Worm (Caenorhabditis elegans) whole organism, late embryonic: ENCODE results near the gene nep-26.

ENCODE experiments used
- C08G9.2 ChIP-seq: sonication (generic microtip); optimal IDR thresholded peaks from 2 replicates; lab custom pipeline; 2016; ENCODE audit warnings: mild to moderate bottlenecking, missing genetic modification characterization, moderate library complexity, missing compliant biosample characterization
- K09A11.1 ChIP-seq: sonication (generic microtip); optimal IDR thresholded peaks from 2 replicates; lab custom pipeline; 2017; ENCODE audit warnings: antibody characterized with exemption, mild to moderate bottlenecking, missing genetic modification characterization, missing compliant biosample characterization; ENCODE audit not compliant: insufficient read depth
- Y22D7AL.16 ChIP-seq: sonication (generic microtip); optimal IDR thresholded peaks from 2 replicates; lab custom pipeline; 2016; ENCODE audit warnings: missing genetic modification characterization, missing compliant biosample characterization
- ahr-1 ChIP-seq: sonication (generic microtip); optimal IDR thresholded peaks from 2 replicates; lab custom pipeline; 2016; ENCODE audit warnings: missing genetic modification characterization, missing compliant biosample characterization
- ama-1 ChIP-seq: fragments of 150-350 bp; optimal IDR thresholded peaks from 2 replicates; lab custom pipeline; 2014
- ceh-14 ChIP-seq: sonication (generic microtip); optimal IDR thresholded peaks from 2 replicates; lab custom pipeline; 2016; ENCODE audit warnings: missing genotype, missing genetic modification characterization, missing compliant biosample characterization
- ceh-18 ChIP-seq: sonication (generic microtip); optimal IDR thresholded peaks from 2 replicates; lab custom pipeline; 2016; ENCODE audit warnings: missing genetic modification characterization, missing compliant biosample characterization
- ceh-19 ChIP-seq: fragments of 200-800 bp; sonication (Bioruptor generic); optimal IDR thresholded peaks from 2 replicates; lab custom pipeline; 2018; ENCODE audit warnings: mild to moderate bottlenecking, missing genetic modification characterization, missing compliant biosample characterization
- ceh-2 ChIP-seq: sonication (generic microtip); optimal IDR thresholded peaks from 2 replicates; lab custom pipeline; 2016; ENCODE audit warnings: missing genotype, missing genetic modification characterization, missing compliant biosample characterization
- ceh-22 ChIP-seq: sonication (generic microtip); optimal IDR thresholded peaks from 2 replicates; lab custom pipeline; 2017; ENCODE audit warnings: missing biosample characterization, missing genetic modification characterization
- ceh-24 ChIP-seq: sonication (generic microtip); optimal IDR thresholded peaks from 2 replicates; lab custom pipeline; 2016; ENCODE audit warnings: mild to moderate bottlenecking, missing genetic modification characterization, missing compliant biosample characterization
- ceh-30 ChIP-seq: fragments of 150-350 bp; optimal IDR thresholded peaks from 2 replicates; lab custom pipeline; 2014; ENCODE audit warnings: missing biosample characterization, missing genetic modification characterization
- ceh-31 ChIP-seq: sonication (generic microtip); optimal IDR thresholded peaks from 2 replicates; lab custom pipeline; 2016; ENCODE audit warnings: missing genetic modification characterization, missing compliant biosample characterization
- ceh-34 ChIP-seq: sonication (generic microtip); optimal IDR thresholded peaks from 2 replicates; lab custom pipeline; 2016; ENCODE audit warnings: mild to moderate bottlenecking, missing genetic modification characterization, missing compliant biosample characterization
- ceh-48 ChIP-seq: sonication (generic microtip); optimal IDR thresholded peaks from 2 replicates; lab custom pipeline; 2016; ENCODE audit warnings: missing genetic modification characterization, inconsistent platforms, missing compliant biosample characterization
- ceh-6 ChIP-seq: fragments of 200-800 bp; sonication (Bioruptor generic); optimal IDR thresholded peaks from 2 replicates; lab custom pipeline; 2018; ENCODE audit warnings: mild to moderate bottlenecking, missing genetic modification characterization, missing compliant biosample characterization
- che-1 ChIP-seq: sonication (generic microtip); optimal IDR thresholded peaks from 2 replicates; lab custom pipeline; 2016; ENCODE audit warnings: mild to moderate bottlenecking, missing genetic modification characterization, missing compliant biosample characterization
- dve-1 ChIP-seq: sonication (generic microtip); optimal IDR thresholded peaks from 2 replicates; lab custom pipeline; 2017; ENCODE audit warnings: antibody characterized with exemption, mild to moderate bottlenecking, missing genetic modification characterization, missing compliant biosample characterization
- elt-2 ChIP-seq: sonication (generic microtip); optimal IDR thresholded peaks from 2 replicates; lab custom pipeline; 2016; ENCODE audit warnings: missing genetic modification reagents, missing genetic modification characterization, missing compliant biosample characterization
- elt-4 ChIP-seq: sonication (generic microtip); optimal IDR thresholded peaks from 2 replicates; lab custom pipeline; 2016; ENCODE audit warnings: missing genetic modification characterization, missing compliant biosample characterization
- ets-4 ChIP-seq: sonication (generic microtip); optimal IDR thresholded peaks from 2 replicates; lab custom pipeline; 2016; ENCODE audit warnings: missing genetic modification characterization, missing compliant biosample characterization
- eyg-1 ChIP-seq: sonication (generic microtip); optimal IDR thresholded peaks from 2 replicates; lab custom pipeline; 2016; ENCODE audit warnings: missing genotype, missing genetic modification characterization, missing compliant biosample characterization
- fkh-10 ChIP-seq: fragments of 150-350 bp; optimal IDR thresholded peaks from 2 replicates; lab custom pipeline; 2014; ENCODE audit warnings: missing biosample characterization, missing genetic modification reagents, missing genetic modification characterization
- fkh-6 ChIP-seq: sonication (generic microtip); optimal IDR thresholded peaks from 2 replicates; lab custom pipeline; 2016; ENCODE audit warnings: missing genetic modification characterization, missing compliant biosample characterization
- gmeb-2 ChIP-seq: sonication (generic microtip); optimal IDR thresholded peaks from 2 replicates; lab custom pipeline; 2016; ENCODE audit warnings: missing genetic modification characterization, inconsistent platforms, missing compliant biosample characterization
- hlh-15 ChIP-seq: sonication (generic microtip); optimal IDR thresholded peaks from 2 replicates; lab custom pipeline; 2016; ENCODE audit warnings: missing genetic modification characterization, missing compliant biosample characterization
- hlh-30 ChIP-seq: sonication (generic microtip); optimal IDR thresholded peaks from 2 replicates; lab custom pipeline; 2017; ENCODE audit warnings: antibody characterized with exemption, missing genetic modification characterization, missing compliant biosample characterization; ENCODE audit not compliant: insufficient read depth
- hlh-6 ChIP-seq: sonication (generic microtip); optimal IDR thresholded peaks from 2 replicates; lab custom pipeline; 2016; ENCODE audit warnings: missing genotype, missing genetic modification characterization, missing compliant biosample characterization
- hlh-8 ChIP-seq: sonication (generic microtip); optimal IDR thresholded peaks from 2 replicates; lab custom pipeline; 2016; ENCODE audit warnings: missing genotype, missing genetic modification characterization, missing compliant biosample characterization
- lin-11 ChIP-seq: fragments of 200-800 bp; sonication (Bioruptor generic); optimal IDR thresholded peaks from 2 replicates; lab custom pipeline; 2018; ENCODE audit warnings: mild to moderate bottlenecking, missing genetic modification characterization, missing compliant biosample characterization
- nfya-1 ChIP-seq: sonication (generic microtip); optimal IDR thresholded peaks from 2 replicates; lab custom pipeline; 2017; ENCODE audit warnings: missing genetic modification characterization, mild to moderate bottlenecking, missing compliant biosample characterization, antibody characterized with exemption, moderate library complexity
- nhr-11 ChIP-seq: fragments of 150-350 bp; optimal IDR thresholded peaks from 2 replicates; lab custom pipeline; 2014; ENCODE audit warnings: missing biosample characterization, missing genetic modification characterization
- nhr-232 ChIP-seq: sonication (generic microtip); optimal IDR thresholded peaks from 2 replicates; lab custom pipeline; 2016; ENCODE audit warnings: missing genetic modification characterization, missing compliant biosample characterization
- npax-4 ChIP-seq: sonication (generic microtip); optimal IDR thresholded peaks from 2 replicates; lab custom pipeline; 2016; ENCODE audit warnings: missing genetic modification characterization, missing compliant biosample characterization
- pag-3 ChIP-seq: sonication (generic microtip); optimal IDR thresholded peaks from 2 replicates; lab custom pipeline; 2016; ENCODE audit warnings: missing compliant biosample characterization, missing genetic modification characterization, borderline replicate concordance
- pat-9 ChIP-seq: fragments of 200-800 bp; sonication (Bioruptor generic); optimal IDR thresholded peaks from 2 replicates; lab custom pipeline; 2018; ENCODE audit warnings: mild to moderate bottlenecking, missing genetic modification characterization, moderate library complexity, missing compliant biosample characterization
- pax-1 ChIP-seq: fragments of 150-350 bp; optimal IDR thresholded peaks from 2 replicates; lab custom pipeline; 2014; ENCODE audit warnings: missing biosample characterization, missing genetic modification characterization
- pha-2 ChIP-seq: sonication (generic microtip); optimal IDR thresholded peaks from 2 replicates; lab custom pipeline; 2017; ENCODE audit warnings: mild to moderate bottlenecking, missing genetic modification characterization, missing compliant biosample characterization
- pros-1 ChIP-seq: fragments of 150-350 bp; optimal IDR thresholded peaks from 2 replicates; lab custom pipeline; 2014; ENCODE audit warnings: missing biosample characterization, missing genetic modification reagents, missing genetic modification characterization
- ref-2 ChIP-seq: sonication (generic microtip); optimal IDR thresholded peaks from 2 replicates; lab custom pipeline; 2016; ENCODE audit warnings: missing genetic modification characterization, missing compliant biosample characterization
- rnt-1 ChIP-seq: sonication (generic microtip); optimal IDR thresholded peaks from 2 replicates; lab custom pipeline; 2016; ENCODE audit warnings: missing genetic modification characterization, missing compliant biosample characterization
- sox-4 ChIP-seq: sonication (generic microtip); optimal IDR thresholded peaks from 2 replicates; lab custom pipeline; 2017; ENCODE audit warnings: mild to moderate bottlenecking, missing genetic modification characterization, inconsistent platforms, missing compliant biosample characterization
- tbx-2 ChIP-seq: sonication (generic microtip); optimal IDR thresholded peaks from 2 replicates; lab custom pipeline; 2016; ENCODE audit warnings: missing genetic modification characterization, missing compliant biosample characterization
- tbx-7 ChIP-seq: sonication (generic microtip); optimal IDR thresholded peaks from 2 replicates; lab custom pipeline; 2016; ENCODE audit warnings: missing genotype, missing genetic modification characterization, missing compliant biosample characterization
- unc-42 ChIP-seq: sonication (generic microtip); optimal IDR thresholded peaks from 2 replicates; lab custom pipeline; 2016; ENCODE audit warnings: missing genotype, missing genetic modification characterization, missing compliant biosample characterization
- unc-86 ChIP-seq: sonication (generic microtip); optimal IDR thresholded peaks from 2 replicates; lab custom pipeline; 2016; ENCODE audit warnings: missing genetic modification characterization, missing compliant biosample characterization
- zip-5 ChIP-seq: sonication (generic microtip); optimal IDR thresholded peaks from 2 replicates; lab custom pipeline; 2016; ENCODE audit warnings: missing genetic modification characterization, missing compliant biosample characterization
- ztf-16 ChIP-seq: sonication (generic microtip); optimal IDR thresholded peaks from 2 replicates; lab custom pipeline; 2017; ENCODE audit warnings: missing genetic modification characterization, missing compliant biosample characterization

The nep-26 gene

ce11 chrII:10302646-10303045, 2.7 kb upstream of the nep-26 start, which contains the start of gene clpp-1:
TSS of gene clpp-1 (minus strand) at chrII:10302842.
- TF ChIP-seq hlh-30 (tag; lab: Kevin White, UChicago) (no peak), che-1 (no peak), dve-1 (no peak), rnt-1 (no peak), unc-86 (tag; lab: Kevin White, UChicago) (no peak), ceh-22 (tag; lab: Kevin White, UChicago) (no peak)

- TF ChIP-seq ceh-18 (tag; lab: Kevin White, UChicago) (peak; percentile 45), ceh-19 (GFP tag; lab: Kevin White, UChicago) (no peak), ceh-22 (tag; lab: Kevin White, UChicago) (no peak), Y22D7AL.16 (tag; lab: Kevin White, UChicago) (no peak), pax-1 (tag; lab: Kevin White, UChicago) (no peak), elt-4 (tag; lab: Kevin White, UChicago) (no peak), rnt-1 (no peak), lin-11 (tag; lab: Kevin White, UChicago) (no peak), C08G9.2 (tag; lab: Kevin White, UChicago) (peak; percentile 38), ref-2 (tag; lab: Kevin White, UChicago) (peak; percentile 51), pros-1 (tag; lab: Kevin White, UChicago) (no peak), ceh-30 (tag; lab: Kevin White, UChicago) (peak; percentile 34), dve-1 (no peak), zip-5 (tag; lab: Kevin White, UChicago) (no peak), ceh-34 (tag; lab: Kevin White, UChicago) (peak; percentile 35), nfya-1 (tag; lab: Kevin White, UChicago) (peak; percentile 76), nhr-232 (tag; lab: Kevin White, UChicago) (no peak), hlh-30 (tag; lab: Kevin White, UChicago) (no peak), hlh-6 (tag; lab: Kevin White, UChicago) (no peak), ceh-6 (no peak), ztf-16 (no peak), tbx-7 (no peak), gmeb-2 (tag; lab: Kevin White, UChicago) (no peak), ceh-2 (tag; lab: Kevin White, UChicago) (peak; percentile 4), nhr-11 (no peak), hlh-8 (no peak), pat-9 (peak; percentile 45), ceh-24 (tag; lab: Kevin White, UChicago) (peak; percentile 9), eyg-1 (no peak), ama-1 (lab: Kevin White, UChicago) (no peak), pha-2 (peak; percentile 13), K09A11.1 (tag; lab: Kevin White, UChicago) (no peak), ceh-48 (tag; lab: Kevin White, UChicago) (peak; percentile 7), unc-42 (peak; percentile 83), npax-4 (tag; lab: Kevin White, UChicago) (no peak), pag-3 (tag; lab: Kevin White, UChicago) (no peak), elt-2 (tag; lab: Kevin White, UChicago) (peak; percentile 22), ets-4 (tag; lab: Kevin White, UChicago) (peak; percentile 13), hlh-15 (tag; lab: Kevin White, UChicago) (no peak), sox-4 (tag; lab: Kevin White, UChicago) (peak; percentile 3), ceh-31 (tag; lab: Kevin White, UChicago) (peak; percentile 10), fkh-10 (GFP tag; lab: Kevin White, UChicago) (no peak), fkh-6 (tag; lab: Kevin White, UChicago) (no peak), ceh-14 (tag; lab: Kevin White, UChicago) (peak; percentile 64), tbx-2 (tag; lab: Kevin White, UChicago) (peak; percentile 62), ahr-1 (tag; lab: Kevin White, UChicago) (no peak)
Measured at ce11 chrII:10300954-10301353, 1.0 kb upstream of the nep-26 start, which contains the start of gene mdt-22. TSS of gene mdt-22 (plus strand) at chrII:10301216.
